Fruit fly (Drosophila melanogaster) whole organism, prepupa: Measurements from ENCODE around the gene mRpL55.

ENCODE experiments used
- Gug ChIP-seq: fragments of 200-800 bp; sonication (Bioruptor generic); IDR thresholded peaks from 2 replicates; pipeline ENCODE4 v1.3.6; 2022; ENCODE audit warnings: missing biosample characterization, missing genetic modification characterization
- Hr39 ChIP-seq: fragments of 200-800 bp; sonication (Bioruptor generic); optimal IDR thresholded peaks from 2 replicates; lab custom pipeline; 2016; ENCODE audit warnings: missing biosample characterization, missing genetic modification characterization
- dsx ChIP-seq: fragments of 200-800 bp; optimal IDR thresholded peaks from 3 replicates; lab custom pipeline; 2019; ENCODE audit warnings: missing biosample characterization, mild to moderate bottlenecking, missing genetic modification characterization, moderate library complexity; ENCODE audit not compliant: poor library complexity, severe bottlenecking

dm6 chr3R:19106452-19106851, 11.7 kb upstream of the mRpL55 start:
- peak; percentile 2 for TF ChIP-seq dsx (GFP tag; lab: Kevin White, UChicago)
- TF ChIP-seq Hr39 (GFP tag; lab: Kevin White, UChicago) = no peak
- TF ChIP-seq Gug (GFP tag; lab: Robert Waterston, UW) = no peak
